Fruit fly (Drosophila melanogaster): ENCODE results near the gene CG2260.

CG2260 gene

dm6 chrX:8092893-8093721 lies 27.8 kb downstream of the CG2260 start (continued):
- TF ChIP-seq CG16813 (GFP tag; IDR thresholded peaks at IDR 0.05; ENCODE audit: partially characterized antibody) (no peak), her (GFP tag; optimal IDR thresholded peaks at IDR 0.05) (no peak), CG6791 (GFP tag; IDR thresholded peaks at IDR 0.05; ENCODE audit: partially characterized antibody) (no peak), CG9727 (GFP tag; optimal IDR thresholded peaks at IDR 0.05) (no peak), CG10565 (GFP tag; optimal IDR thresholded peaks at IDR 0.05) (no peak), MTF-1 (GFP tag; optimal IDR thresholded peaks at IDR 0.05; ENCODE audit: borderline replicate concordance) (no peak), CG1647 (GFP tag; optimal IDR thresholded peaks at IDR 0.05) (no peak), Drgx (GFP tag; IDR thresholded peaks at IDR 0.05) (no peak), CG4360 (GFP tag; IDR thresholded peaks at IDR 0.05) (peak; percentile 93), CG34376 (GFP tag; optimal IDR thresholded peaks at IDR 0.05) (peak; percentile 4), CG13775 (GFP tag; optimal IDR thresholded peaks at IDR 0.05) (no peak), seq (GFP tag; IDR thresholded peaks at IDR 0.05) (no peak), CG18599 (GFP tag; optimal IDR thresholded peaks at IDR 0.05) (no peak), Nf-YC (tag; optimal IDR thresholded peaks at IDR 0.05) (no peak), Rx (GFP tag; IDR thresholded peaks at IDR 0.05) (no peak), cg (GFP tag; optimal IDR thresholded peaks at IDR 0.05) (no peak), cad (GFP tag; optimal IDR thresholded peaks at IDR 0.05) (no peak), pnt (GFP tag; optimal IDR thresholded peaks at IDR 0.05) (no peak), gfzf (GFP tag; optimal IDR thresholded peaks at IDR 0.05) (no peak), CG32772 (GFP tag; IDR thresholded peaks at IDR 0.05) (no peak), CG10959 (GFP tag; IDR thresholded peaks at IDR 0.05) (no peak), sens (GFP tag) (no peak), ttk (GFP tag; IDR thresholded peaks at IDR 0.05) (no peak), CHES-1-like (GFP tag; optimal IDR thresholded peaks at IDR 0.05) (no peak), CG17912 (GFP tag; optimal IDR thresholded peaks at IDR 0.05) (no peak), kni (GFP tag; optimal IDR thresholded peaks at IDR 0.05) (peak; percentile 21), mam (GFP tag; optimal IDR thresholded peaks at IDR 0.05) (no peak), twi (tag; optimal IDR thresholded peaks at IDR 0.05) (no peak), CG10321 (GFP tag; IDR thresholded peaks at IDR 0.05) (peak; percentile 75), ssp (GFP tag; IDR thresholded peaks at IDR 0.05) (no peak), dmrt11E (tag; optimal IDR thresholded peaks at IDR 0.05) (no peak), Fer3 (tag; optimal IDR thresholded peaks at IDR 0.05) (peak; percentile 9), Hr78 (GFP tag; optimal IDR thresholded peaks at IDR 0.05) (peak in 1 of 2 experiments; percentile 80), CG16779 (GFP tag; IDR thresholded peaks at IDR 0.05) (no peak), unpg (GFP tag; optimal IDR thresholded peaks at IDR 0.05) (no peak), CG10543 (GFP tag; optimal IDR thresholded peaks at IDR 0.05) (peak; percentile 57), ewg (GFP tag; optimal IDR thresholded peaks at IDR 0.05) (no peak), sd (tag; optimal IDR thresholded peaks at IDR 0.05) (peak; percentile 7), CG6765 (GFP tag; optimal IDR thresholded peaks at IDR 0.05) (peak; percentile 58), Bteb2 (GFP tag; optimal IDR thresholded peaks at IDR 0.05) (no peak), ato (GFP tag; IDR thresholded peaks at IDR 0.05; ENCODE audit: partially characterized antibody) (no peak), CG6813 (GFP tag; optimal IDR thresholded peaks at IDR 0.05) (no peak), CG12299 (tag; optimal IDR thresholded peaks at IDR 0.05) (no peak), ase (GFP tag; IDR thresholded peaks at IDR 0.05) (no peak; the same call in 2 of the 3 replicates), CG7839 (tag; optimal IDR thresholded peaks at IDR 0.05) (no peak), CG2116 (GFP tag; optimal IDR thresholded peaks at IDR 0.05) (no peak), CG13624 (GFP tag; optimal IDR thresholded peaks at IDR 0.05) (peak; percentile 95), CG12391 (tag; optimal IDR thresholded peaks at IDR 0.05) (no peak), cas (GFP tag; IDR thresholded peaks at IDR 0.05) (no peak)

Measured in whole organism, embryonic.